Fruit fly (Drosophila melanogaster): Measurements from ENCODE around the gene primo-2.

The primo-2 gene

DNA sequence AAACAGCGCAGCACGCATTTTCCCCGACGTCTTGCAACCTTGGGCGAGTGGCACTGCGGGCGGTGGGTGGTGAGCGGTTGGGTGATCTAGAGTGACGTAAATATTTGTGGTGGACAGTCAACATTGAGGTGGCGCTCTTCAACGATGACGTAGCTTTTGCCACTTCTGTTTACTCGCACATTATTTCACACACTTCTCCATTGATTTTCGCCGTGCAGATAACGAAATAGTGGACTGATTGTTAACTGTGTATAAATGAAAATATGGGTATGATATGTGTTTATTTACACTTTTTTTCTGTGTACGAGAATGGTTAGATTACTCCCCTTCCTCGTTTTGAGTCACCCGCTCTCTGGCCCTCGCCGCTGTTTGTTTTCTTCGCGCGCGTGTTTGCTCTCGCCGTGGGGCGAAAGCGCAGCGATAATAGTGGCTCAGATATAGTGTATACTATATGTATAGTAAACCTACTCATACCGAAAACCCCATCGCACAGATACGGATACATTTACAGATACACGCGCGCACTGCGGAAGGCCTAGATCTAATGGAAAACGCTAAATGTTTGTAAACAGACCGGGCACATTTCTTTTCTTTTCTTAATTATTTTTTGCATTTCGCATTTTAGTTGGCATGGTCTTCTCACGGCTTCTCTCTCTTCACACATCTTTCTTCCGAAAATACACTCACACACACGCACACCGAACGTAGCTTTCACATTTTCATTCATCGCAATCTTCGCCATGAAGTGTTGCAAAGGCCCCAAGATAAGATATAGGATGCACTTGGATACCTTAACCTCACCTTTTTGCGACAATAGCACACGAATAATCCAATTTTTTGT is 25.0 kb downstream of the primo-2 start, which contains the start of gene omd (continued):
- TF ChIP-seq sob (GFP tag; IDR thresholded peaks at IDR 0.05) = peak; percentile 73
- TF ChIP-seq CG3065 (GFP tag; optimal IDR thresholded peaks at IDR 0.05) = peak; percentile 27
- TF ChIP-seq CG7357 (GFP tag; IDR thresholded peaks at IDR 0.05) = no peak
- no peak for TF ChIP-seq Ets97D (GFP tag; optimal IDR thresholded peaks at IDR 0.05)
- peak; percentile 26; the same call in 1 of the 2 replicates for TF ChIP-seq al (GFP tag; IDR thresholded peaks at IDR 0.05)
- TF ChIP-seq CG2199 (GFP tag; IDR thresholded peaks at IDR 0.05) = peak; percentile 94
- peak; percentile 24 for TF ChIP-seq Usf (GFP tag; optimal IDR thresholded peaks at IDR 0.05)
- peak; percentile 48 for TF ChIP-seq salm (tag; optimal IDR thresholded peaks at IDR 0.05)
- no peak for TF ChIP-seq amos (GFP tag; IDR thresholded peaks at IDR 0.05; ENCODE audit: partially characterized antibody)
- TF ChIP-seq Asciz (GFP tag; optimal IDR thresholded peaks at IDR 0.05) = peak; percentile 66
- no peak for TF ChIP-seq toy (GFP tag; IDR thresholded peaks at IDR 0.05)

DNA sequence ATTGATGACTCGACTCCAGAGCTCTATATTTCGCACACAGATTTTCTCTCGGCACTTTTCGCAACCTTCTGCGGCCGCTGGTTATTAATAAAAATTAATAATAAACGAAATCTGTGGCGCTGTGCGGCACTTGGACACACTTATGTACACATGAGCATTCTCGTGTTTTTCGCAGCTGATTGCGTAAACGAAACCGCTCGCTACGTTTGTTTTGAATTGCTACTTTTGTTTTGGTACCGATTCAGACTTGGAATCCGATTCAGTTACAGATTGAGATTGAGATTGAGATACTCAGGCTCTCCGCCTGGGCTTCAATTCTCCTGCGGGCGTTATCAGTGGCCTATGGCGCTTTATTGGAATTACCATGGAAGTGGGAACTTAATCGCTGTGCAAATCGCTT is 25.7 kb downstream of the primo-2 start:
- TF ChIP-seq bcd (GFP tag; optimal IDR thresholded peaks at IDR 0.05) (no peak), Pdp1 (GFP tag; optimal IDR thresholded peaks at IDR 0.05) (peak in 1 of 2 experiments; percentile 97), cwo (GFP tag; optimal IDR thresholded peaks at IDR 0.05) (peak; percentile 43), CG2199 (GFP tag; IDR thresholded peaks at IDR 0.05) (0 out of 3 replicates have a peak, but pooled peaks have one; percentile 14), chinmo (GFP tag; IDR thresholded peaks at IDR 0.05; ENCODE audit: partially characterized antibody) (0 out of 4 replicates have a peak, but pooled peaks have one; percentile 35)

DNA sequence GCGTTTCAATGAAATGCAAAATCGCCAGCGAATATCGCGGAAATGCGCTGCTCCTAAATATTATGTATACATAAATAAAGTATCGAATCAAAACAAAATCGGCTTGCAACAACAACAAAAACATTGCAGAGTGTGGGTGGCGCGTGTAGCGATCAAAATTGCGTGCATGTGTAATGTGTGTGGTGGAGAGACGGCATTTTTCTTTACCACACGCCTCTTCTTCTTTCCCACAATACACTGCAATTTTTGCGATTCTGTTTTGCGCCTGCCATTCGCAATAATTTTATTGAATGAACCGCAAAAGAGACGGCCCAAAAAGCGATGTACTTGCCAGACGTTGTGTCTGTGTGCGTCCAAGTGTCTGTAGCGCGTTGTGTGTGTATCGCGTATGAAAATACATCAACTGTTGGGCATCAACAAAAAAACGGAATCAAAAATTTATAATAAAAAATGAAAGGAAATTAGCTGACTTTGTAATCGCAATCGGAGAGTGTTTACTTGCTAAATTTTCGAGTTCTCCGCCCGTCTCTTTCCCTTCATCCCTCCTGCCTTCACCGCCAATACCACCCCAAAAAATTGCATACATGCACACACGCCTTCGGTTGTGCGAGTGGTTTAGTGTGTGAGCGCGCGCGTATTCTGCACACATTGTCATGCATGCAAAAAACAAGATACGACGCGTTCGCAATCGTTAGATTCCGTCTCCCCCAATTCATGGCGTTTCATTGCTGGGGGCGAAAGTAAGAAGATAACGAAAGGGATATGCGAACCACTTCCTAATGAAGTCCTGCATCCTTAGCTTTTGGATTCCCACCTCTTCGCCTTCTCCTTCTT is 26.8 kb downstream of the primo-2 start:
- TF ChIP-seq Doc3 (GFP tag; IDR thresholded peaks at IDR 0.05; ENCODE audit: partially characterized antibody) (no peak), psq (GFP tag; optimal IDR thresholded peaks at IDR 0.05) (peak; percentile 87), CG6272 (GFP tag; IDR thresholded peaks at IDR 0.05) (no peak), sug (tag; optimal IDR thresholded peaks at IDR 0.05) (peak; percentile 27), CG12071 (GFP tag; optimal IDR thresholded peaks at IDR 0.05) (no peak), cg (GFP tag; optimal IDR thresholded peaks at IDR 0.05) (peak; percentile 73), pb (GFP tag; optimal IDR thresholded peaks at IDR 0.05) (no peak), sens (GFP tag) (peak; percentile 34), CG34376 (GFP tag; optimal IDR thresholded peaks at IDR 0.05) (peak; percentile 13), grn (GFP tag; optimal IDR thresholded peaks at IDR 0.05) (no peak), CG17568 (GFP tag; optimal IDR thresholded peaks at IDR 0.05) (no peak), Eip74EF (GFP tag; optimal IDR thresholded peaks at IDR 0.05) (peak in 1 of 2 experiments; percentile 57), dysf (GFP tag; IDR thresholded peaks at IDR 0.05) (no peak), p53 (GFP tag; optimal IDR thresholded peaks at IDR 0.05) (peak; percentile 52), CG2678 (tag; optimal IDR thresholded peaks at IDR 0.05) (no peak), zf30C (GFP tag; optimal IDR thresholded peaks at IDR 0.05) (peak; percentile 81), CG10209 (GFP tag; optimal IDR thresholded peaks at IDR 0.05) (no peak), scrt (GFP tag; optimal IDR thresholded peaks at IDR 0.05) (no peak), CG11456 (GFP tag; IDR thresholded peaks at IDR 0.05) (no peak), CG3995 (GFP tag; optimal IDR thresholded peaks at IDR 0.05) (no peak), Gug (GFP tag; IDR thresholded peaks at IDR 0.05) (no peak), CG12744 (GFP tag; optimal IDR thresholded peaks at IDR 0.05) (no peak), Med (GFP tag) (peak; percentile 54), danr (GFP tag; IDR thresholded peaks at IDR 0.05) (no peak), cwo (GFP tag; optimal IDR thresholded peaks at IDR 0.05) (no peak), caup (GFP tag; optimal IDR thresholded peaks at IDR 0.05; ENCODE audit: severe bottlenecking) (no peak), corto (GFP tag; optimal IDR thresholded peaks at IDR 0.05) (peak; percentile 17), CkIIα-i1 (GFP tag; IDR thresholded peaks at IDR 0.05) (no peak), slou (GFP tag; optimal IDR thresholded peaks at IDR 0.05) (no peak), CG15479 (GFP tag; optimal IDR thresholded peaks at IDR 0.05) (peak; percentile 93)

Measured in whole organism, embryonic.